Fruit fly (Drosophila melanogaster) whole organism, embryonic: ENCODE results near the gene Tomosyn.

Source experiments
- Aef1 ChIP-seq: fragments of 200-800 bp; sonication (Bioruptor generic); IDR thresholded peaks from 3 replicates; pipeline ENCODE4 v1.3.6; 2022; ENCODE audit warnings: missing biosample characterization, missing genetic modification characterization
- Antp ChIP-seq: fragments of 200-800 bp; sonication (Bioruptor generic); optimal IDR thresholded peaks from 3 replicates; lab custom pipeline; 2016; ENCODE audit warnings: missing biosample characterization, missing genetic modification characterization
- BEAF-32 ChIP-seq: fragments of 200-800 bp; sonication (Bioruptor generic); optimal IDR thresholded peaks from 3 replicates; lab custom pipeline; 2017; ENCODE audit warnings: missing biosample characterization, missing genetic modification characterization, mild to moderate bottlenecking, moderate library complexity, missing genetic modification reagents
- Bgb ChIP-seq: fragments of 200-800 bp; sonication (Bioruptor generic); IDR thresholded peaks from 2 replicates; pipeline ENCODE4 v1.3.6; 2022; ENCODE audit warnings: missing biosample characterization, missing genetic modification characterization; ENCODE audit not compliant: partially characterized antibody
- CG10366 ChIP-seq: fragments of 200-800 bp; sonication (Bioruptor generic); IDR thresholded peaks from 2 replicates; pipeline ENCODE4 v1.3.6; 2022; ENCODE audit warnings: missing biosample characterization, missing genetic modification characterization
- CG11093 ChIP-seq: fragments of 200-800 bp; sonication (Bioruptor generic); IDR thresholded peaks from 3 replicates; pipeline ENCODE4 v1.3.6; 2022; ENCODE audit warnings: missing biosample characterization, missing genetic modification characterization
- CG11247 ChIP-seq: fragments of 200-800 bp; sonication (Bioruptor generic); IDR thresholded peaks from 2 replicates; pipeline ENCODE4 v1.3.6; 2022; ENCODE audit warnings: missing biosample characterization, missing genetic modification characterization
- CG12236 ChIP-seq: fragments of 200-800 bp; sonication (Bioruptor generic); optimal IDR thresholded peaks from 2 replicates; lab custom pipeline; 2016; ENCODE audit warnings: missing biosample characterization, missing genetic modification characterization
- CG17802 ChIP-seq: fragments of 200-800 bp; sonication (Bioruptor generic); optimal IDR thresholded peaks from 2 replicates; lab custom pipeline; 2018; ENCODE audit warnings: missing biosample characterization, mild to moderate bottlenecking, missing genetic modification characterization, moderate library complexity
- CG1832 ChIP-seq: fragments of 200-800 bp; sonication (Bioruptor generic); optimal IDR thresholded peaks from 2 replicates; lab custom pipeline; 2017; ENCODE audit warnings: missing biosample characterization, mild to moderate bottlenecking, missing genetic modification characterization, inconsistent platforms
- CG2116 ChIP-seq: fragments of 200-800 bp; sonication (Bioruptor generic); optimal IDR thresholded peaks from 3 replicates; lab custom pipeline; 2018; ENCODE audit warnings: missing biosample characterization, mild to moderate bottlenecking, missing genetic modification characterization
- CG2712 ChIP-seq: fragments of 200-800 bp; optimal IDR thresholded peaks from 3 replicates; lab custom pipeline; 2019; ENCODE audit warnings: missing biosample characterization, mild to moderate bottlenecking, missing genetic modification characterization, moderate library complexity
- CG31224 ChIP-seq: fragments of 200-800 bp; sonication (Bioruptor generic); IDR thresholded peaks from 2 replicates; pipeline ENCODE4 v1.3.6; 2022; ENCODE audit warnings: missing biosample characterization, missing genetic modification characterization
- CG6791 ChIP-seq: fragments of 200-800 bp; sonication (Bioruptor generic); IDR thresholded peaks from 3 replicates; pipeline ENCODE4 v1.3.6; 2022; ENCODE audit warnings: missing biosample characterization, missing genetic modification characterization; ENCODE audit not compliant: partially characterized antibody
- CG8765 ChIP-seq: fragments of 200-800 bp; sonication (Bioruptor generic); IDR thresholded peaks from 2 replicates; pipeline ENCODE4 v1.3.6; 2022; ENCODE audit warnings: missing biosample characterization, missing genetic modification characterization
- CG8944 ChIP-seq: fragments of 200-800 bp; sonication (Bioruptor generic); optimal IDR thresholded peaks from 3 replicates; lab custom pipeline; 2016; ENCODE audit warnings: missing biosample characterization, missing genetic modification characterization
- CG9876 ChIP-seq: fragments of 200-800 bp; sonication (Bioruptor generic); optimal IDR thresholded peaks from 2 replicates; lab custom pipeline; 2016; ENCODE audit warnings: missing biosample characterization, missing genetic modification characterization
- Dip3 ChIP-seq: fragments of 200-800 bp; sonication (Bioruptor generic); optimal IDR thresholded peaks from 3 replicates; lab custom pipeline; 2016; ENCODE audit warnings: missing biosample characterization, missing genetic modification characterization
- Dll ChIP-seq: fragments of 200-800 bp; sonication (Bioruptor generic); IDR thresholded peaks from 4 replicates; pipeline ENCODE4 v1.3.6; 2022; ENCODE audit warnings: missing biosample characterization, missing genetic modification characterization; ENCODE audit not compliant: partially characterized antibody
- Dref ChIP-seq: fragments of 200-800 bp; sonication (Bioruptor generic); IDR thresholded peaks from 2 replicates; pipeline ENCODE4 v1.3.6; 2022; ENCODE audit warnings: missing biosample characterization, missing genetic modification characterization
- Ets65A ChIP-seq: fragments of 200-800 bp; sonication (Bioruptor generic); peaks from one replicate; lab custom pipeline; 2016; ENCODE audit warnings: missing biosample characterization, missing genetic modification characterization
- Fer1 ChIP-seq: fragments of 200-800 bp; sonication (Bioruptor generic); optimal IDR thresholded peaks from 2 replicates; lab custom pipeline; 2017; ENCODE audit warnings: missing biosample characterization, mild to moderate bottlenecking, missing genetic modification characterization
- H2.0 ChIP-seq: fragments of 200-800 bp; sonication (Bioruptor generic); IDR thresholded peaks from 2 replicates; pipeline ENCODE4 v1.3.6; 2022; ENCODE audit warnings: missing biosample characterization, missing genetic modification characterization
- HLH54F ChIP-seq: fragments of 200-800 bp; sonication (Bioruptor generic); optimal IDR thresholded peaks from 3 replicates; lab custom pipeline; 2016; ENCODE audit warnings: missing biosample characterization, missing genetic modification characterization
- HLHmδ ChIP-seq: fragments of 200-800 bp; sonication (Bioruptor generic); optimal IDR thresholded peaks from 2 replicates; lab custom pipeline; 2018; ENCODE audit warnings: missing biosample characterization, mild to moderate bottlenecking, missing genetic modification characterization, moderate library complexity
- Jarid2 ChIP-seq: fragments of 200-800 bp; sonication (Bioruptor generic); optimal IDR thresholded peaks from 3 replicates; lab custom pipeline; 2017; ENCODE audit warnings: mild to moderate bottlenecking, missing biosample characterization, missing genetic modification reagents, missing genetic modification characterization
- NC2β ChIP-seq: fragments of 200-800 bp; sonication (Bioruptor generic); optimal IDR thresholded peaks from 2 replicates; lab custom pipeline; 2016; ENCODE audit warnings: missing biosample characterization, missing genetic modification characterization
- TFAM ChIP-seq: fragments of 200-800 bp; sonication (Bioruptor generic); optimal IDR thresholded peaks from 2 replicates; lab custom pipeline; 2017; ENCODE audit warnings: missing biosample characterization, missing genetic modification characterization, inconsistent platforms
- Vsx1 ChIP-seq: fragments of 200-800 bp; sonication (Bioruptor generic); optimal IDR thresholded peaks from 2 replicates; lab custom pipeline; 2017; ENCODE audit warnings: missing biosample characterization, mild to moderate bottlenecking, missing genetic modification characterization, missing genetic modification reagents
- ase ChIP-seq: fragments of 200-800 bp; sonication (Bioruptor generic); IDR thresholded peaks from 3 replicates; pipeline ENCODE4 v1.3.6; 2022; ENCODE audit warnings: missing biosample characterization, missing genetic modification characterization
- ato ChIP-seq: fragments of 200-800 bp; sonication (Bioruptor generic); IDR thresholded peaks from 2 replicates; pipeline ENCODE4 v1.3.6; 2022; ENCODE audit warnings: missing biosample characterization, missing genetic modification characterization; ENCODE audit not compliant: partially characterized antibody
- bab2 ChIP-seq: fragments of 200-800 bp; sonication (Bioruptor generic); optimal IDR thresholded peaks from 2 replicates; lab custom pipeline; 2016; ENCODE audit warnings: missing biosample characterization, missing genetic modification characterization
- chif ChIP-seq, 2 experiments: fragments of 200-800 bp; sonication (Bioruptor generic); optimal IDR thresholded peaks; 3 replicates each; lab custom pipeline; 2016; ENCODE audit warnings: missing biosample characterization in 2 of 2, missing genetic modification characterization in 2 of 2
- crc ChIP-seq: fragments of 200-800 bp; sonication (Bioruptor generic); optimal IDR thresholded peaks from 2 replicates; lab custom pipeline; 2016; ENCODE audit warnings: missing biosample characterization, missing genetic modification characterization
- dysf ChIP-seq: fragments of 200-800 bp; sonication (Bioruptor generic); IDR thresholded peaks from 3 replicates; pipeline ENCODE4 v1.3.6; 2022; ENCODE audit warnings: missing biosample characterization, missing genetic modification characterization
- emc ChIP-seq: fragments of 200-800 bp; sonication (Bioruptor generic); optimal IDR thresholded peaks from 2 replicates; lab custom pipeline; 2016; ENCODE audit warnings: missing biosample characterization, missing genetic modification characterization
- ems ChIP-seq: fragments of 200-800 bp; sonication (Bioruptor generic); optimal IDR thresholded peaks from 3 replicates; lab custom pipeline; 2016; ENCODE audit warnings: missing biosample characterization, missing genetic modification characterization
- fd3F ChIP-seq: fragments of 200-800 bp; sonication (Bioruptor generic); optimal IDR thresholded peaks from 2 replicates; lab custom pipeline; 2018; ENCODE audit warnings: missing biosample characterization, mild to moderate bottlenecking, missing genetic modification characterization, moderate library complexity
- fru ChIP-seq: fragments of >200 bp; optimal IDR thresholded peaks from 2 replicates; lab custom pipeline; 2017
- gcm ChIP-seq: fragments of 200-800 bp; sonication (Bioruptor generic); optimal IDR thresholded peaks from 2 replicates; lab custom pipeline; 2019; ENCODE audit warnings: missing biosample characterization, mild to moderate bottlenecking, missing genetic modification characterization, moderate library complexity
- gem ChIP-seq: fragments of 200-800 bp; sonication (Bioruptor generic); optimal IDR thresholded peaks from 2 replicates; lab custom pipeline; 2019; ENCODE audit warnings: missing biosample characterization, mild to moderate bottlenecking, missing genetic modification characterization, moderate library complexity
- nom ChIP-seq: fragments of 200-800 bp; sonication (Bioruptor generic); optimal IDR thresholded peaks from 2 replicates; lab custom pipeline; 2017; ENCODE audit warnings: missing biosample characterization, missing genetic modification characterization, mild to moderate bottlenecking, moderate library complexity, missing genetic modification reagents
- org-1 ChIP-seq: fragments of 200-800 bp; sonication (Bioruptor generic); optimal IDR thresholded peaks from 2 replicates; lab custom pipeline; 2017; ENCODE audit warnings: missing biosample characterization, missing genetic modification characterization
- p53 ChIP-seq: fragments of 200-800 bp; sonication (Bioruptor generic); optimal IDR thresholded peaks from 2 replicates; lab custom pipeline; 2016; ENCODE audit warnings: missing biosample characterization, missing genetic modification characterization
- pfk ChIP-seq: fragments of 200-800 bp; sonication (Bioruptor generic); optimal IDR thresholded peaks from 2 replicates; lab custom pipeline; 2018; ENCODE audit warnings: missing biosample characterization, mild to moderate bottlenecking, missing genetic modification characterization, moderate library complexity
- ranshi ChIP-seq: fragments of 200-800 bp; sonication (Bioruptor generic); IDR thresholded peaks from 2 replicates; pipeline ENCODE4 v1.3.6; 2022; ENCODE audit warnings: missing biosample characterization, missing genetic modification characterization
- run ChIP-seq: fragments of 200-800 bp; sonication (Bioruptor generic); optimal IDR thresholded peaks from 3 replicates; lab custom pipeline; 2018; ENCODE audit warnings: missing biosample characterization, mild to moderate bottlenecking, missing genetic modification characterization
- seq ChIP-seq: fragments of 200-800 bp; sonication (Bioruptor generic); IDR thresholded peaks from 2 replicates; pipeline ENCODE4 v1.3.6; 2022; ENCODE audit warnings: missing biosample characterization, missing genetic modification characterization
- sqz ChIP-seq: fragments of 200-800 bp; sonication (Bioruptor generic); optimal IDR thresholded peaks from 3 replicates; lab custom pipeline; 2018; ENCODE audit warnings: missing biosample characterization, mild to moderate bottlenecking, missing genetic modification characterization
- stwl ChIP-seq: fragments of 200-800 bp; sonication (Bioruptor generic); optimal IDR thresholded peaks from 3 replicates; lab custom pipeline; 2018; ENCODE audit warnings: missing biosample characterization, mild to moderate bottlenecking, missing genetic modification characterization, moderate library complexity
- zfh2 ChIP-seq: fragments of 200-800 bp; sonication (Bioruptor generic); optimal IDR thresholded peaks from 2 replicates; lab custom pipeline; 2016; ENCODE audit warnings: missing biosample characterization, missing genetic modification characterization

Gene Tomosyn

dm6 chrX:12658999-12659560, 27.7 kb downstream of the Tomosyn start, which contains the start of gene Tis11 (continued):
- TF ChIP-seq Aef1 (GFP tag; lab: Robert Waterston, UW) (no peak), BEAF-32 (GFP tag; lab: Kevin White, UChicago) (peak; percentile 65), pfk (peak; percentile 20), CG12236 (GFP tag; lab: Kevin White, UChicago) (no peak), CG8765 (no peak), ase (no peak), crc (GFP tag; lab: Kevin White, UChicago) (no peak), CG11093 (GFP tag; lab: Robert Waterston, UW) (no peak), CG31224 (GFP tag; lab: Robert Waterston, UW) (no peak), Dip3 (GFP tag; lab: Kevin White, UChicago) (no peak), stwl (tag; lab: Kevin White, UChicago) (peak; percentile 18), fd3F (GFP tag; lab: Kevin White, UChicago) (no peak), Dll (GFP tag; lab: Robert Waterston, UW) (0 out of 4 replicates have a peak, but pooled peaks have one; percentile 27), fru (lab: Kevin White, UChicago) (no peak), Dref (GFP tag; lab: Robert Waterston, UW) (peak; percentile 50), p53 (GFP tag; lab: Kevin White, UChicago) (peak; percentile 8), CG1832 (no peak), CG10366 (no peak; the same call in 1 of the 2 replicates), CG17802 (no peak), Antp (GFP tag; lab: Kevin White, UChicago) (no peak), org-1 (GFP tag; lab: Kevin White, UChicago) (no peak), Vsx1 (GFP tag; lab: Kevin White, UChicago) (no peak), CG2116 (peak; percentile 71), H2.0 (GFP tag; lab: Robert Waterston, UW) (no peak), dysf (no peak), chif (GFP tag; optimal IDR thresholded peaks at IDR 0.05; lab: Kevin White, UChicago) (no peak), seq (no peak), ems (GFP tag; lab: Kevin White, UChicago) (no peak), Ets65A (GFP tag; lab: Kevin White, UChicago) (peak; percentile 93), NC2β (GFP tag; lab: Kevin White, UChicago) (no peak), nom (GFP tag; lab: Kevin White, UChicago) (peak; percentile 57), CG6791 (peak; percentile 21; the same call in 1 of the 3 replicates), Bgb (GFP tag; lab: Robert Waterston, UW) (peak; percentile 48; the same call in 1 of the 2 replicates), run (tag; lab: Kevin White, UChicago) (no peak), Fer1 (GFP tag; lab: Kevin White, UChicago) (peak; percentile 49), HLHmδ (peak; percentile 66), bab2 (GFP tag; lab: Kevin White, UChicago) (no peak), CG2712 (tag; lab: Kevin White, UChicago) (peak; percentile 16), gcm (no peak), emc (GFP tag; lab: Kevin White, UChicago) (no peak), gem (tag; lab: Kevin White, UChicago) (no peak), CG8944 (GFP tag; lab: Kevin White, UChicago) (no peak), Jarid2 (GFP tag; lab: Kevin White, UChicago) (peak; percentile 94), ato (GFP tag; lab: Robert Waterston, UW) (peak; percentile 57), zfh2 (GFP tag; lab: Kevin White, UChicago) (no peak), HLH54F (GFP tag; lab: Kevin White, UChicago) (peak; percentile 4), sqz (GFP tag; lab: Kevin White, UChicago) (peak; percentile 25), ranshi (GFP tag; lab: Robert Waterston, UW) (no peak), CG11247 (GFP tag; lab: Robert Waterston, UW) (0 out of 2 replicates have a peak, but pooled peaks have one; percentile 11), TFAM (GFP tag; lab: Kevin White, UChicago) (no peak), CG9876 (GFP tag; lab: Kevin White, UChicago) (no peak)
